Fruit fly (Drosophila melanogaster) whole organism, prepupa: Measurements from ENCODE around the gene CG13675.
A peak's percentile ranks its signal among the peaks of the same experiment; 100 is the strongest.

Experiments
- CG10631 ChIP-seq: fragments of 200-800 bp; sonication (Bioruptor generic); optimal IDR thresholded peaks from 2 replicates; lab custom pipeline; 2016; ENCODE audit warnings: missing biosample characterization, missing genetic modification characterization
- CG10669 ChIP-seq: fragments of 200-800 bp; sonication (Bioruptor generic); optimal IDR thresholded peaks from 3 replicates; lab custom pipeline; 2018; ENCODE audit warnings: missing biosample characterization, mild to moderate bottlenecking, missing genetic modification characterization, moderate library complexity
- CG11294 ChIP-seq: fragments of 200-800 bp; sonication (Bioruptor generic); IDR thresholded peaks from 2 replicates; pipeline ENCODE4 v1.3.6; 2022; ENCODE audit warnings: missing biosample characterization, missing genetic modification characterization
- CG11762 ChIP-seq: fragments of 200-800 bp; sonication (Bioruptor generic); optimal IDR thresholded peaks from 3 replicates; lab custom pipeline; 2016; ENCODE audit warnings: missing biosample characterization, missing genetic modification characterization; ENCODE audit not compliant: insufficient read depth
- CG11902 ChIP-seq: fragments of 200-800 bp; sonication (Bioruptor generic); optimal IDR thresholded peaks from 3 replicates; lab custom pipeline; 2016; ENCODE audit warnings: missing biosample characterization, missing genetic modification characterization
- CG15336 ChIP-seq: fragments of 200-800 bp; sonication (Bioruptor generic); IDR thresholded peaks from 2 replicates; pipeline ENCODE4 v1.3.6; 2022; ENCODE audit warnings: missing biosample characterization, missing genetic modification characterization
- CG16779 ChIP-seq: fragments of 200-800 bp; sonication (Bioruptor generic); optimal IDR thresholded peaks from 3 replicates; lab custom pipeline; 2017; ENCODE audit warnings: missing biosample characterization, mild to moderate bottlenecking, missing genetic modification characterization
- CG3032 ChIP-seq: fragments of 200-800 bp; optimal IDR thresholded peaks from 2 replicates; lab custom pipeline; 2019; ENCODE audit warnings: missing biosample characterization, mild to moderate bottlenecking, missing genetic modification characterization, moderate library complexity
- CG32006 ChIP-seq: fragments of 200-800 bp; sonication (Bioruptor generic); optimal IDR thresholded peaks from 3 replicates; lab custom pipeline; 2017; ENCODE audit warnings: missing biosample characterization, mild to moderate bottlenecking, missing genetic modification characterization
- CG34406 ChIP-seq: fragments of 200-800 bp; sonication (Bioruptor generic); optimal IDR thresholded peaks from 3 replicates; lab custom pipeline; 2016; ENCODE audit warnings: missing biosample characterization, missing genetic modification characterization
- CG3919 ChIP-seq: fragments of 200-800 bp; sonication (Bioruptor generic); optimal IDR thresholded peaks from 3 replicates; lab custom pipeline; 2016; ENCODE audit warnings: missing biosample characterization, missing genetic modification characterization
- CG4318 ChIP-seq: fragments of 200-800 bp; sonication (Bioruptor generic); optimal IDR thresholded peaks from 3 replicates; lab custom pipeline; 2017; ENCODE audit warnings: missing biosample characterization, mild to moderate bottlenecking, missing genetic modification characterization
- CG6163 ChIP-seq: fragments of 200-800 bp; sonication (Bioruptor generic); IDR thresholded peaks from 3 replicates; pipeline ENCODE4 v1.3.6; 2022; ENCODE audit warnings: missing biosample characterization, missing genetic modification characterization
- CG6276 ChIP-seq: fragments of 200-800 bp; sonication (Bioruptor generic); optimal IDR thresholded peaks from 2 replicates; lab custom pipeline; 2017; ENCODE audit warnings: missing biosample characterization, mild to moderate bottlenecking, missing genetic modification characterization
- CG6792 ChIP-seq: fragments of 200-800 bp; sonication (Bioruptor generic); optimal IDR thresholded peaks from 3 replicates; lab custom pipeline; 2016; ENCODE audit warnings: missing biosample characterization, missing genetic modification characterization
- CG6808 ChIP-seq: fragments of 200-800 bp; sonication (Bioruptor generic); optimal IDR thresholded peaks from 3 replicates; lab custom pipeline; 2017; ENCODE audit warnings: missing biosample characterization, missing genetic modification characterization, mild to moderate bottlenecking, moderate library complexity, missing genetic modification reagents
- CG6854 ChIP-seq: fragments of 200-800 bp; sonication (Bioruptor generic); optimal IDR thresholded peaks from 2 replicates; lab custom pipeline; 2017; ENCODE audit warnings: missing biosample characterization, mild to moderate bottlenecking, missing genetic modification characterization
- CG7368 ChIP-seq: fragments of 200-800 bp; sonication (Bioruptor generic); optimal IDR thresholded peaks from 3 replicates; lab custom pipeline; 2016; ENCODE audit warnings: missing biosample characterization, missing genetic modification characterization
- CG8319 ChIP-seq: fragments of 200-800 bp; sonication (Bioruptor generic); optimal IDR thresholded peaks from 3 replicates; lab custom pipeline; 2016; ENCODE audit warnings: missing biosample characterization, missing genetic modification characterization
- CG8632 ChIP-seq: fragments of 200-800 bp; sonication (Bioruptor generic); optimal IDR thresholded peaks from 3 replicates; lab custom pipeline; 2016; ENCODE audit warnings: missing biosample characterization, missing genetic modification characterization
- Eip75B ChIP-seq: fragments of 200-800 bp; sonication (Bioruptor generic); optimal IDR thresholded peaks from 3 replicates; lab custom pipeline; 2016; ENCODE audit warnings: missing biosample characterization, missing genetic modification characterization
- Eip78C ChIP-seq: fragments of 200-800 bp; sonication (Bioruptor generic); peaks from one replicate; lab custom pipeline; 2016; ENCODE audit warnings: missing biosample characterization, missing genetic modification characterization
- Ets21C ChIP-seq: fragments of 200-800 bp; sonication (Bioruptor generic); optimal IDR thresholded peaks from 3 replicates; lab custom pipeline; 2016; ENCODE audit warnings: missing biosample characterization, missing genetic modification characterization
- Gug ChIP-seq: fragments of 200-800 bp; sonication (Bioruptor generic); IDR thresholded peaks from 2 replicates; pipeline ENCODE4 v1.3.6; 2022; ENCODE audit warnings: missing biosample characterization, missing genetic modification characterization
- Hr38 ChIP-seq: sonication (Bioruptor generic); optimal IDR thresholded peaks from 2 replicates; lab custom pipeline; 2016; ENCODE audit warnings: missing biosample characterization, missing genetic modification characterization
- Hr39 ChIP-seq: fragments of 200-800 bp; sonication (Bioruptor generic); optimal IDR thresholded peaks from 2 replicates; lab custom pipeline; 2016; ENCODE audit warnings: missing biosample characterization, missing genetic modification characterization
- Hr4 ChIP-seq: fragments of 200-800 bp; sonication (Bioruptor generic); optimal IDR thresholded peaks from 3 replicates; lab custom pipeline; 2016; ENCODE audit warnings: missing biosample characterization, missing genetic modification characterization
- Met ChIP-seq: fragments of 200-800 bp; sonication (Bioruptor generic); optimal IDR thresholded peaks from 3 replicates; lab custom pipeline; 2016; ENCODE audit warnings: missing biosample characterization, missing genetic modification characterization
- Smox ChIP-seq: fragments of 200-800 bp; sonication (Bioruptor generic); optimal IDR thresholded peaks from 3 replicates; lab custom pipeline; 2016; ENCODE audit warnings: missing biosample characterization, missing genetic modification characterization
- Sox102F ChIP-seq: fragments of 200-800 bp; sonication (Bioruptor generic); optimal IDR thresholded peaks from 2 replicates; lab custom pipeline; 2016; ENCODE audit warnings: missing biosample characterization, mild to moderate bottlenecking, missing genetic modification characterization
- Sox14 ChIP-seq: fragments of 200-800 bp; sonication (Bioruptor generic); optimal IDR thresholded peaks from 3 replicates; lab custom pipeline; 2016; ENCODE audit warnings: missing biosample characterization, missing genetic modification characterization
- Sox15 ChIP-seq: fragments of 200-800 bp; sonication (Bioruptor generic); optimal IDR thresholded peaks from 3 replicates; lab custom pipeline; 2016; ENCODE audit warnings: missing biosample characterization, missing genetic modification characterization
- achi ChIP-seq: fragments of 200-800 bp; sonication (Bioruptor generic); optimal IDR thresholded peaks from 3 replicates; lab custom pipeline; 2016; ENCODE audit warnings: missing biosample characterization, missing genetic modification characterization
- acj6 ChIP-seq: fragments of 200-800 bp; sonication (Bioruptor generic); optimal IDR thresholded peaks from 3 replicates; lab custom pipeline; 2016; ENCODE audit warnings: missing biosample characterization, missing genetic modification characterization
- cyc ChIP-seq: fragments of 200-800 bp; sonication (Bioruptor generic); optimal IDR thresholded peaks from 3 replicates; lab custom pipeline; 2016; ENCODE audit warnings: missing biosample characterization, missing genetic modification characterization
- dac ChIP-seq: fragments of 200-800 bp; sonication (Bioruptor generic); optimal IDR thresholded peaks from 2 replicates; lab custom pipeline; 2017; ENCODE audit warnings: missing biosample characterization, mild to moderate bottlenecking, missing genetic modification characterization
- dsx ChIP-seq: fragments of 200-800 bp; optimal IDR thresholded peaks from 3 replicates; lab custom pipeline; 2019; ENCODE audit warnings: missing biosample characterization, mild to moderate bottlenecking, missing genetic modification characterization, moderate library complexity; ENCODE audit not compliant: poor library complexity, severe bottlenecking
- eg ChIP-seq: fragments of 200-800 bp; sonication (Bioruptor generic); IDR thresholded peaks from 3 replicates; pipeline ENCODE4 v1.3.6; 2022; ENCODE audit warnings: missing biosample characterization, missing genetic modification characterization
- esn ChIP-seq: fragments of 200-800 bp; sonication (Bioruptor generic); optimal IDR thresholded peaks from 2 replicates; lab custom pipeline; 2016; ENCODE audit warnings: missing biosample characterization, mild to moderate bottlenecking, missing genetic modification characterization, moderate library complexity
- fd59A ChIP-seq: fragments of 200-800 bp; sonication (Bioruptor generic); optimal IDR thresholded peaks from 2 replicates; lab custom pipeline; 2017; ENCODE audit warnings: missing biosample characterization, mild to moderate bottlenecking, missing genetic modification characterization, missing genetic modification reagents
- fd85E ChIP-seq: fragments of 200-800 bp; sonication (Bioruptor generic); optimal IDR thresholded peaks from 3 replicates; lab custom pipeline; 2016; ENCODE audit warnings: missing biosample characterization, missing genetic modification characterization
- fkh ChIP-seq: fragments of 200-800 bp; sonication (Bioruptor generic); optimal IDR thresholded peaks from 3 replicates; lab custom pipeline; 2017; ENCODE audit warnings: missing biosample characterization, mild to moderate bottlenecking, missing genetic modification characterization, moderate library complexity
- lz ChIP-seq: fragments of 200-800 bp; sonication (Bioruptor generic); optimal IDR thresholded peaks from 3 replicates; lab custom pipeline; 2016; ENCODE audit warnings: missing biosample characterization, missing genetic modification characterization
- net ChIP-seq: fragments of 200-800 bp; sonication (Bioruptor generic); optimal IDR thresholded peaks from 3 replicates; lab custom pipeline; 2016; ENCODE audit warnings: missing biosample characterization, missing genetic modification characterization
- pdm3 ChIP-seq: fragments of 200-800 bp; sonication (Bioruptor generic); optimal IDR thresholded peaks from 3 replicates; lab custom pipeline; 2016; ENCODE audit warnings: missing biosample characterization, missing genetic modification characterization
- salr ChIP-seq, 2 experiments: fragments of 200-800 bp; sonication (Bioruptor generic); optimal IDR thresholded peaks; 3 replicates each; lab custom pipeline; 2016 to 2018; ENCODE audit warnings: missing biosample characterization in 2 of 2, missing genetic modification characterization in 2 of 2, mild to moderate bottlenecking in 1 of 2
- ss ChIP-seq, 2 experiments: fragments of 200-800 bp; sonication (Bioruptor generic); optimal IDR thresholded peaks; 2 replicates in 1 of 2; 3 replicates in 1 of 2; lab custom pipeline; 2017 to 2018; ENCODE audit warnings: mild to moderate bottlenecking in 2 of 2, missing biosample characterization in 2 of 2, missing genetic modification characterization in 2 of 2, moderate library complexity in 1 of 2
- topi ChIP-seq: fragments of 200-800 bp; sonication (Bioruptor generic); optimal IDR thresholded peaks from 3 replicates; lab custom pipeline; 2016; ENCODE audit warnings: missing biosample characterization, missing genetic modification characterization

Gene CG13675

dm6 chr3L:8187397-8187811 lies 22.1 kb upstream of the CG13675 start:
- TF ChIP-seq acj6 (GFP tag; lab: Kevin White, UChicago), result no peak
- TF ChIP-seq CG15336 (GFP tag; lab: Robert Waterston, UW), result 0 out of 2 replicates have a peak, but pooled peaks have one; percentile 16

- TF ChIP-seq CG11902 (GFP tag; lab: Kevin White, UChicago) (peak; percentile 91), CG6808 (GFP tag; lab: Kevin White, UChicago) (peak; percentile 58), Smox (no peak), CG6854 (GFP tag; lab: Kevin White, UChicago) (peak; percentile 20), Sox102F (GFP tag; lab: Kevin White, UChicago) (peak; percentile 81), CG3919 (peak; percentile 85), CG10669 (GFP tag; lab: Kevin White, UChicago) (no peak), cyc (GFP tag; lab: Kevin White, UChicago) (peak; percentile 91), Gug (GFP tag; lab: Robert Waterston, UW) (peak; percentile 82), achi (GFP tag; lab: Kevin White, UChicago) (peak; percentile 82), Eip75B (GFP tag; lab: Kevin White, UChicago) (peak; percentile 86), CG16779 (tag; lab: Kevin White, UChicago) (no peak), CG11762 (GFP tag; lab: Kevin White, UChicago) (peak; percentile 61), CG32006 (GFP tag; lab: Kevin White, UChicago) (peak; percentile 89), fd59A (GFP tag; lab: Kevin White, UChicago) (peak; percentile 71), Eip78C (GFP tag; lab: Kevin White, UChicago) (peak; percentile 85), lz (peak; percentile 91), salr (GFP tag; optimal IDR thresholded peaks at IDR 0.05; lab: Kevin White, UChicago) (peak in 1 of 2 experiments; percentile 60), Hr39 (peak; percentile 94), CG6163 (GFP tag; lab: Robert Waterston, UW) (peak; percentile 85), Hr4 (GFP tag; lab: Kevin White, UChicago) (peak; percentile 90), CG4318 (GFP tag; lab: Kevin White, UChicago) (peak; percentile 85), Sox15 (peak; percentile 90), CG3032 (peak; percentile 90), CG10631 (GFP tag; lab: Kevin White, UChicago) (peak; percentile 93), Met (GFP tag; lab: Kevin White, UChicago) (peak; percentile 88), CG8319 (GFP tag; lab: Kevin White, UChicago) (peak; percentile 82), acj6 (GFP tag; lab: Kevin White, UChicago) (peak; percentile 89), CG6792 (GFP tag; lab: Kevin White, UChicago) (peak; percentile 80), Hr38 (GFP tag; lab: Kevin White, UChicago) (peak; percentile 60), fkh (GFP tag; lab: Kevin White, UChicago) (peak; percentile 63), CG6276 (GFP tag; lab: Kevin White, UChicago) (no peak), esn (GFP tag; lab: Kevin White, UChicago) (peak; percentile 88), pdm3 (GFP tag; lab: Kevin White, UChicago) (no peak), Ets21C (GFP tag; lab: Kevin White, UChicago) (peak; percentile 87), dsx (GFP tag; lab: Kevin White, UChicago) (peak; percentile 65), CG15336 (GFP tag; lab: Robert Waterston, UW) (peak; percentile 63), eg (GFP tag; lab: Robert Waterston, UW) (peak; percentile 91), CG11294 (GFP tag; lab: Robert Waterston, UW) (peak; percentile 76; the same call in 1 of the 2 replicates), dac (peak; percentile 73), CG8632 (GFP tag; lab: Kevin White, UChicago) (peak; percentile 70), ss (GFP tag; optimal IDR thresholded peaks at IDR 0.05; lab: Kevin White, UChicago) (peak in 1 of 2 experiments; percentile 67), Sox14 (peak; percentile 93), net (GFP tag; lab: Kevin White, UChicago) (peak; percentile 67), CG34406 (GFP tag; lab: Kevin White, UChicago) (peak; percentile 82), topi (GFP tag; lab: Kevin White, UChicago) (peak; percentile 78), CG7368 (GFP tag; lab: Kevin White, UChicago) (peak; percentile 75), fd85E (GFP tag; lab: Kevin White, UChicago) (peak; percentile 67)
These were observed 21.5 kb upstream of the CG13675 start, which contains the start of the genes ERR and Atg18a for dm6 chr3L:8186627-8187396. Gene ERR, minus strand, starts transcription at chr3L:8186671. Gene Atg18a, plus strand, starts transcription at chr3L:8186857.
